Worm (Caenorhabditis elegans) whole organism, early embryonic: Measurements from ENCODE around the gene F18A11.2.

Source experiments
- F13C5.2 ChIP-seq: sonication (generic microtip); optimal IDR thresholded peaks from 2 replicates; lab custom pipeline; 2017; ENCODE audit warnings: mild to moderate bottlenecking, missing genetic modification characterization, inconsistent platforms, missing compliant biosample characterization
- aly-1 ChIP-seq: sonication (generic microtip); optimal IDR thresholded peaks from 2 replicates; lab custom pipeline; 2016; ENCODE audit warnings: missing genetic modification characterization, missing compliant biosample characterization
- ama-1 ChIP-seq: fragments of 150-350 bp; optimal IDR thresholded peaks from 2 replicates; lab custom pipeline; 2014
- ceh-36 ChIP-seq: sonication (generic microtip); optimal IDR thresholded peaks from 2 replicates; lab custom pipeline; 2016; ENCODE audit warnings: missing genetic modification characterization, inconsistent platforms, missing compliant biosample characterization
- ets-7 ChIP-seq: sonication (generic microtip); optimal IDR thresholded peaks from 2 replicates; lab custom pipeline; 2016; ENCODE audit warnings: missing genotype, missing genetic modification characterization, missing compliant biosample characterization
- flt-1 ChIP-seq: fragments of 200-800 bp; sonication (Bioruptor generic); IDR thresholded peaks from 2 replicates; pipeline ENCODE4 v1.3.6; 2022; ENCODE audit warnings: missing genetic modification characterization, missing compliant biosample characterization
- hmbx-1 ChIP-seq: sonication (generic microtip); optimal IDR thresholded peaks from 2 replicates; lab custom pipeline; 2016; ENCODE audit warnings: mild to moderate bottlenecking, missing genetic modification characterization, missing compliant biosample characterization
- hmg-4 ChIP-seq: fragments of 200-800 bp; sonication (Bioruptor generic); optimal IDR thresholded peaks from 2 replicates; lab custom pipeline; 2018; ENCODE audit warnings: mild to moderate bottlenecking, missing genetic modification characterization, missing compliant biosample characterization
- hnd-1 ChIP-seq: sonication (generic microtip); optimal IDR thresholded peaks from 2 replicates; lab custom pipeline; 2016; ENCODE audit warnings: missing genetic modification characterization, missing compliant biosample characterization
- pes-1 ChIP-seq: fragments of 200-800 bp; sonication (Bioruptor generic); IDR thresholded peaks from 2 replicates; pipeline ENCODE4 v1.3.6; 2022; ENCODE audit warnings: missing genetic modification reagents, missing genetic modification characterization, missing compliant biosample characterization
- scrt-1 ChIP-seq: fragments of 200-800 bp; sonication (Bioruptor generic); IDR thresholded peaks from 2 replicates; pipeline ENCODE4 v1.3.6; 2022; ENCODE audit warnings: missing genetic modification characterization, missing compliant biosample characterization
- sea-1 ChIP-seq: fragments of 200-800 bp; sonication (Bioruptor generic); conservative IDR thresholded peaks from 2 replicates; pipeline ENCODE4 v1.3.6; 2022; ENCODE audit warnings: missing genetic modification characterization, missing compliant biosample characterization
- tbx-11 ChIP-seq: fragments of 200-800 bp; sonication (Bioruptor generic); IDR thresholded peaks from 2 replicates; pipeline ENCODE4 v1.3.6; 2022; ENCODE audit warnings: missing genetic modification characterization, missing compliant biosample characterization
- tra-4 ChIP-seq: sonication (generic microtip); optimal IDR thresholded peaks from 2 replicates; lab custom pipeline; 2017; ENCODE audit warnings: missing genetic modification characterization, missing compliant biosample characterization

DNA sequence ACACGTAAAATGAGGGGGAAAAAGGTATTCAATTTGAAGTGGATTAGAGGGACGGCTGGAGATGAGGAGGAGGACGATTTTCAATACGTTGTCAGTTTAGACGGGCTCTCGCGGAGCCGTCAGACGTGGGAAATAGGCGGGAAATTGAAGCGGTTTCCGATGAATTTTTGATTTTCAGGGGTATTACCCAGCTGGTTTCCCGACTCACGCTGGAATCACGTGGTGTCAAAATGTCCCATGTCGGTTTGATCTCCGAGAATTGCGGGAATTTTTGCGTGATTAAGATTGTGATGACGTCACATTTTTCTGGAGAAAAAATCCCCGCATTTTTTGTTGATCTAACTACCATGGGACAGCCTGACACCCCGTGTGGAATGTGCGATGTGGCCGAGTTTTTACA lies 18.8 kb upstream of the F18A11.2 start:
- TF ChIP-seq tra-4 (tag; lab: Kevin White, UChicago) (no peak), hnd-1 (tag; lab: Kevin White, UChicago) (no peak), ama-1 (lab: Kevin White, UChicago) (no peak), aly-1 (tag; lab: Kevin White, UChicago) (no peak), tbx-11 (GFP tag; lab: Robert Waterston, UW) (no peak), flt-1 (GFP tag; lab: Robert Waterston, UW) (no peak), ceh-36 (tag; lab: Kevin White, UChicago) (no peak), F13C5.2 (tag; lab: Kevin White, UChicago) (no peak), ets-7 (tag; lab: Kevin White, UChicago) (no peak), scrt-1 (GFP tag; lab: Robert Waterston, UW) (no peak), pes-1 (GFP tag; lab: Robert Waterston, UW) (no peak), sea-1 (GFP tag; lab: Robert Waterston, UW) (no peak), hmg-4 (GFP tag; lab: Kevin White, UChicago) (peak; percentile 7), hmbx-1 (tag; lab: Kevin White, UChicago) (no peak)
